Fruit fly (Drosophila melanogaster): ENCODE results near the gene CG7071.

Gene CG7071

dm6 chr3R:22395409-22396178 is 33.2 kb downstream of the CG7071 start:
- TF ChIP-seq fd96Ca (GFP tag; IDR thresholded peaks at IDR 0.05): no peak
- no peak for TF ChIP-seq rn (GFP tag; IDR thresholded peaks at IDR 0.05)
- TF ChIP-seq CG4496 (GFP tag; IDR thresholded peaks at IDR 0.05): peak; percentile 57; the same call in 1 of the 3 replicates
- TF ChIP-seq Snoo (tag; optimal IDR thresholded peaks at IDR 0.05): no peak
- TF ChIP-seq CG9948 (tag; optimal IDR thresholded peaks at IDR 0.05): peak; percentile 23
- TF ChIP-seq Pif1B (GFP tag; optimal IDR thresholded peaks at IDR 0.05): no peak
- TF ChIP-seq CG15710 (tag; optimal IDR thresholded peaks at IDR 0.05): no peak
- no peak for TF ChIP-seq CG32121 (GFP tag; IDR thresholded peaks at IDR 0.05)
- no peak for TF ChIP-seq CG12605 (GFP tag; IDR thresholded peaks at IDR 0.05)
- no peak for TF ChIP-seq gl (tag; optimal IDR thresholded peaks at IDR 0.05)
- TF ChIP-seq CG10348 (GFP tag; IDR thresholded peaks at IDR 0.05): no peak
- no peak for TF ChIP-seq CG8159 (tag; optimal IDR thresholded peaks at IDR 0.05)
- no peak for TF ChIP-seq D1 (tag; optimal IDR thresholded peaks at IDR 0.05)
- TF ChIP-seq CG34367 (tag; optimal IDR thresholded peaks at IDR 0.05): no peak
- TF ChIP-seq CG8301 (tag; optimal IDR thresholded peaks at IDR 0.05): peak; percentile 64
- TF ChIP-seq EcR (GFP tag; optimal IDR thresholded peaks at IDR 0.05): no peak
- no peak for TF ChIP-seq CG17806 (tag; optimal IDR thresholded peaks at IDR 0.05)
- TF ChIP-seq CG13204 (GFP tag; optimal IDR thresholded peaks at IDR 0.05): no peak
- TF ChIP-seq Pif1A (GFP tag; optimal IDR thresholded peaks at IDR 0.05): no peak
- peak; percentile 68 for TF ChIP-seq CG14655 (GFP tag; optimal IDR thresholded peaks at IDR 0.05)
- TF ChIP-seq Ets98B (GFP tag; IDR thresholded peaks at IDR 0.05): 0 out of 2 replicates have a peak, but pooled peaks have one; percentile 23

dm6 chr3R:22396238-22396772 is 33.9 kb downstream of the CG7071 start:
- TF ChIP-seq CG12605 (GFP tag; IDR thresholded peaks at IDR 0.05) (no peak), CG34367 (tag; optimal IDR thresholded peaks at IDR 0.05) (no peak), CG8159 (tag; optimal IDR thresholded peaks at IDR 0.05) (no peak), CG14655 (GFP tag; optimal IDR thresholded peaks at IDR 0.05) (no peak), CG32121 (GFP tag; IDR thresholded peaks at IDR 0.05) (no peak), gl (tag; optimal IDR thresholded peaks at IDR 0.05) (no peak)

dm6 chr3R:22397068-22397700 is 34.8 kb downstream of the CG7071 start:
- TF ChIP-seq CG14655 (GFP tag; optimal IDR thresholded peaks at IDR 0.05): no peak
- TF ChIP-seq CG10348 (GFP tag; IDR thresholded peaks at IDR 0.05): no peak
- TF ChIP-seq CG8159 (tag; optimal IDR thresholded peaks at IDR 0.05): no peak
- TF ChIP-seq CG34367 (tag; optimal IDR thresholded peaks at IDR 0.05): no peak

- TF ChIP-seq Pif1A (GFP tag; optimal IDR thresholded peaks at IDR 0.05) (peak; percentile 61), CG9948 (tag; optimal IDR thresholded peaks at IDR 0.05) (peak; percentile 54), rn (GFP tag; IDR thresholded peaks at IDR 0.05) (no peak), D1 (tag; optimal IDR thresholded peaks at IDR 0.05) (no peak), CG14655 (GFP tag; optimal IDR thresholded peaks at IDR 0.05) (peak; percentile 85), Ets98B (GFP tag; IDR thresholded peaks at IDR 0.05) (peak; percentile 69), Pif1B (GFP tag; optimal IDR thresholded peaks at IDR 0.05) (peak; percentile 43), CG4496 (GFP tag; IDR thresholded peaks at IDR 0.05) (peak; percentile 79; the same call in 2 of the 3 replicates), CG8159 (tag; optimal IDR thresholded peaks at IDR 0.05) (peak; percentile 23), CG17806 (tag; optimal IDR thresholded peaks at IDR 0.05) (no peak), CG10348 (GFP tag; IDR thresholded peaks at IDR 0.05) (no peak), CG8301 (tag; optimal IDR thresholded peaks at IDR 0.05) (peak; percentile 85), CG32121 (GFP tag; IDR thresholded peaks at IDR 0.05) (peak; percentile 57; the same call in 1 of the 2 replicates)
Observed at dm6 chr3R:22400246-22400645, 37.8 kb downstream of the CG7071 start.

- TF ChIP-seq Ets98B (GFP tag; IDR thresholded peaks at IDR 0.05) (no peak), CG9948 (tag; optimal IDR thresholded peaks at IDR 0.05) (no peak), CG12605 (GFP tag; IDR thresholded peaks at IDR 0.05) (no peak), CG17806 (tag; optimal IDR thresholded peaks at IDR 0.05) (no peak), fd96Ca (GFP tag; IDR thresholded peaks at IDR 0.05) (no peak), D1 (tag; optimal IDR thresholded peaks at IDR 0.05) (no peak), Pif1B (GFP tag; optimal IDR thresholded peaks at IDR 0.05) (no peak), CG15710 (tag; optimal IDR thresholded peaks at IDR 0.05) (no peak), CG8301 (tag; optimal IDR thresholded peaks at IDR 0.05) (no peak), EcR (GFP tag; optimal IDR thresholded peaks at IDR 0.05) (no peak), rn (GFP tag; IDR thresholded peaks at IDR 0.05) (no peak)
Observed at dm6 chr3R:22402355-22402754, 39.9 kb downstream of the CG7071 start, which contains the start of gene CG13856. CG13856 (plus strand) TSS chr3R:22402655.

dm6 chr3R:22405639-22406038 is 43.2 kb downstream of the CG7071 start, which contains the start of gene CG13855:
CG13855 (plus strand) TSS chr3R:22405939.
- TF ChIP-seq CG9948 (tag; optimal IDR thresholded peaks at IDR 0.05) (no peak), CG10348 (GFP tag; IDR thresholded peaks at IDR 0.05) (no peak), CG8159 (tag; optimal IDR thresholded peaks at IDR 0.05) (no peak), CG12605 (GFP tag; IDR thresholded peaks at IDR 0.05) (no peak), fd96Ca (GFP tag; IDR thresholded peaks at IDR 0.05) (no peak), Pif1A (GFP tag; optimal IDR thresholded peaks at IDR 0.05) (no peak), gl (tag; optimal IDR thresholded peaks at IDR 0.05) (no peak), rn (GFP tag; IDR thresholded peaks at IDR 0.05) (no peak), EcR (GFP tag; optimal IDR thresholded peaks at IDR 0.05) (no peak), CG32121 (GFP tag; IDR thresholded peaks at IDR 0.05) (no peak)

Measured in whole organism, pupa.